Fruit fly (Drosophila melanogaster) whole organism, prepupa: ENCODE data around the gene CG14329.
A peak's percentile ranks its signal among the peaks of the same experiment; 100 is the strongest.

Source experiments
- CG10669 ChIP-seq: fragments of 200-800 bp; sonication (Bioruptor generic); optimal IDR thresholded peaks from 3 replicates; lab custom pipeline; 2018; ENCODE audit warnings: missing biosample characterization, mild to moderate bottlenecking, missing genetic modification characterization, moderate library complexity
- CG11762 ChIP-seq: fragments of 200-800 bp; sonication (Bioruptor generic); optimal IDR thresholded peaks from 3 replicates; lab custom pipeline; 2016; ENCODE audit warnings: missing biosample characterization, missing genetic modification characterization; ENCODE audit not compliant: insufficient read depth
- CG16779 ChIP-seq: fragments of 200-800 bp; sonication (Bioruptor generic); optimal IDR thresholded peaks from 3 replicates; lab custom pipeline; 2017; ENCODE audit warnings: missing biosample characterization, mild to moderate bottlenecking, missing genetic modification characterization
- CG3032 ChIP-seq: fragments of 200-800 bp; optimal IDR thresholded peaks from 2 replicates; lab custom pipeline; 2019; ENCODE audit warnings: missing biosample characterization, mild to moderate bottlenecking, missing genetic modification characterization, moderate library complexity
- CG31627 ChIP-seq: fragments of 200-800 bp; sonication (Bioruptor generic); optimal IDR thresholded peaks from 3 replicates; lab custom pipeline; 2016; ENCODE audit warnings: missing biosample characterization, missing genetic modification characterization
- CG34406 ChIP-seq: fragments of 200-800 bp; sonication (Bioruptor generic); optimal IDR thresholded peaks from 3 replicates; lab custom pipeline; 2016; ENCODE audit warnings: missing biosample characterization, missing genetic modification characterization
- CG3919 ChIP-seq: fragments of 200-800 bp; sonication (Bioruptor generic); optimal IDR thresholded peaks from 3 replicates; lab custom pipeline; 2016; ENCODE audit warnings: missing biosample characterization, missing genetic modification characterization
- CG4318 ChIP-seq: fragments of 200-800 bp; sonication (Bioruptor generic); optimal IDR thresholded peaks from 3 replicates; lab custom pipeline; 2017; ENCODE audit warnings: missing biosample characterization, mild to moderate bottlenecking, missing genetic modification characterization
- CG6163 ChIP-seq: fragments of 200-800 bp; sonication (Bioruptor generic); IDR thresholded peaks from 3 replicates; pipeline ENCODE4 v1.3.6; 2022; ENCODE audit warnings: missing biosample characterization, missing genetic modification characterization
- CG6276 ChIP-seq: fragments of 200-800 bp; sonication (Bioruptor generic); optimal IDR thresholded peaks from 2 replicates; lab custom pipeline; 2017; ENCODE audit warnings: missing biosample characterization, mild to moderate bottlenecking, missing genetic modification characterization
- CG6792 ChIP-seq: fragments of 200-800 bp; sonication (Bioruptor generic); optimal IDR thresholded peaks from 3 replicates; lab custom pipeline; 2016; ENCODE audit warnings: missing biosample characterization, missing genetic modification characterization
- CG6808 ChIP-seq: fragments of 200-800 bp; sonication (Bioruptor generic); optimal IDR thresholded peaks from 3 replicates; lab custom pipeline; 2017; ENCODE audit warnings: missing biosample characterization, missing genetic modification characterization, mild to moderate bottlenecking, moderate library complexity, missing genetic modification reagents
- CG8632 ChIP-seq: fragments of 200-800 bp; sonication (Bioruptor generic); optimal IDR thresholded peaks from 3 replicates; lab custom pipeline; 2016; ENCODE audit warnings: missing biosample characterization, missing genetic modification characterization
- CG9139 ChIP-seq: fragments of 200-800 bp; sonication (Bioruptor generic); optimal IDR thresholded peaks from 3 replicates; lab custom pipeline; 2017; ENCODE audit warnings: missing biosample characterization, mild to moderate bottlenecking, missing genetic modification characterization
- Eip78C ChIP-seq: fragments of 200-800 bp; sonication (Bioruptor generic); peaks from one replicate; lab custom pipeline; 2016; ENCODE audit warnings: missing biosample characterization, missing genetic modification characterization
- Ets21C ChIP-seq: fragments of 200-800 bp; sonication (Bioruptor generic); optimal IDR thresholded peaks from 3 replicates; lab custom pipeline; 2016; ENCODE audit warnings: missing biosample characterization, missing genetic modification characterization
- Gug ChIP-seq: fragments of 200-800 bp; sonication (Bioruptor generic); IDR thresholded peaks from 2 replicates; pipeline ENCODE4 v1.3.6; 2022; ENCODE audit warnings: missing biosample characterization, missing genetic modification characterization
- Hr39 ChIP-seq: fragments of 200-800 bp; sonication (Bioruptor generic); optimal IDR thresholded peaks from 2 replicates; lab custom pipeline; 2016; ENCODE audit warnings: missing biosample characterization, missing genetic modification characterization
- Hr4 ChIP-seq: fragments of 200-800 bp; sonication (Bioruptor generic); optimal IDR thresholded peaks from 3 replicates; lab custom pipeline; 2016; ENCODE audit warnings: missing biosample characterization, missing genetic modification characterization
- Lpt ChIP-seq: fragments of 200-800 bp; sonication (Bioruptor generic); optimal IDR thresholded peaks from 3 replicates; lab custom pipeline; 2016; ENCODE audit warnings: missing biosample characterization, missing genetic modification characterization
- Smox ChIP-seq: fragments of 200-800 bp; sonication (Bioruptor generic); optimal IDR thresholded peaks from 3 replicates; lab custom pipeline; 2016; ENCODE audit warnings: missing biosample characterization, missing genetic modification characterization
- Sox102F ChIP-seq: fragments of 200-800 bp; sonication (Bioruptor generic); optimal IDR thresholded peaks from 2 replicates; lab custom pipeline; 2016; ENCODE audit warnings: missing biosample characterization, mild to moderate bottlenecking, missing genetic modification characterization
- Sox14 ChIP-seq: fragments of 200-800 bp; sonication (Bioruptor generic); optimal IDR thresholded peaks from 3 replicates; lab custom pipeline; 2016; ENCODE audit warnings: missing biosample characterization, missing genetic modification characterization
- Sox15 ChIP-seq: fragments of 200-800 bp; sonication (Bioruptor generic); optimal IDR thresholded peaks from 3 replicates; lab custom pipeline; 2016; ENCODE audit warnings: missing biosample characterization, missing genetic modification characterization
- achi ChIP-seq: fragments of 200-800 bp; sonication (Bioruptor generic); optimal IDR thresholded peaks from 3 replicates; lab custom pipeline; 2016; ENCODE audit warnings: missing biosample characterization, missing genetic modification characterization
- acj6 ChIP-seq: fragments of 200-800 bp; sonication (Bioruptor generic); optimal IDR thresholded peaks from 3 replicates; lab custom pipeline; 2016; ENCODE audit warnings: missing biosample characterization, missing genetic modification characterization
- cyc ChIP-seq: fragments of 200-800 bp; sonication (Bioruptor generic); optimal IDR thresholded peaks from 3 replicates; lab custom pipeline; 2016; ENCODE audit warnings: missing biosample characterization, missing genetic modification characterization
- dac ChIP-seq: fragments of 200-800 bp; sonication (Bioruptor generic); optimal IDR thresholded peaks from 2 replicates; lab custom pipeline; 2017; ENCODE audit warnings: missing biosample characterization, mild to moderate bottlenecking, missing genetic modification characterization
- dsx ChIP-seq: fragments of 200-800 bp; optimal IDR thresholded peaks from 3 replicates; lab custom pipeline; 2019; ENCODE audit warnings: missing biosample characterization, mild to moderate bottlenecking, missing genetic modification characterization, moderate library complexity; ENCODE audit not compliant: poor library complexity, severe bottlenecking
- eg ChIP-seq: fragments of 200-800 bp; sonication (Bioruptor generic); IDR thresholded peaks from 3 replicates; pipeline ENCODE4 v1.3.6; 2022; ENCODE audit warnings: missing biosample characterization, missing genetic modification characterization
- esn ChIP-seq: fragments of 200-800 bp; sonication (Bioruptor generic); optimal IDR thresholded peaks from 2 replicates; lab custom pipeline; 2016; ENCODE audit warnings: missing biosample characterization, mild to moderate bottlenecking, missing genetic modification characterization, moderate library complexity
- fd59A ChIP-seq: fragments of 200-800 bp; sonication (Bioruptor generic); optimal IDR thresholded peaks from 2 replicates; lab custom pipeline; 2017; ENCODE audit warnings: missing biosample characterization, mild to moderate bottlenecking, missing genetic modification characterization, missing genetic modification reagents
- fd85E ChIP-seq: fragments of 200-800 bp; sonication (Bioruptor generic); optimal IDR thresholded peaks from 3 replicates; lab custom pipeline; 2016; ENCODE audit warnings: missing biosample characterization, missing genetic modification characterization
- lz ChIP-seq: fragments of 200-800 bp; sonication (Bioruptor generic); optimal IDR thresholded peaks from 3 replicates; lab custom pipeline; 2016; ENCODE audit warnings: missing biosample characterization, missing genetic modification characterization
- pdm3 ChIP-seq: fragments of 200-800 bp; sonication (Bioruptor generic); optimal IDR thresholded peaks from 3 replicates; lab custom pipeline; 2016; ENCODE audit warnings: missing biosample characterization, missing genetic modification characterization
- spab ChIP-seq: fragments of 200-800 bp; sonication (Bioruptor generic); optimal IDR thresholded peaks from 2 replicates; lab custom pipeline; 2017; ENCODE audit warnings: missing biosample characterization, mild to moderate bottlenecking, missing genetic modification characterization, missing genetic modification reagents
- ss ChIP-seq, 2 experiments: fragments of 200-800 bp; sonication (Bioruptor generic); optimal IDR thresholded peaks; 2 replicates in 1 of 2; 3 replicates in 1 of 2; lab custom pipeline; 2017 to 2018; ENCODE audit warnings: mild to moderate bottlenecking in 2 of 2, missing biosample characterization in 2 of 2, missing genetic modification characterization in 2 of 2, moderate library complexity in 1 of 2
- svp ChIP-seq: fragments of 200-800 bp; sonication (Bioruptor generic); peaks from one replicate; lab custom pipeline; 2016; ENCODE audit warnings: missing biosample characterization, missing genetic modification characterization
- vri ChIP-seq: fragments of 200-800 bp; sonication (Bioruptor generic); optimal IDR thresholded peaks from 3 replicates; lab custom pipeline; 2016; ENCODE audit warnings: missing biosample characterization, mild to moderate bottlenecking, missing genetic modification characterization

The CG14329 gene

dm6 chr3R:17591831-17592230 lies 17.3 kb upstream of the CG14329 start:
- TF ChIP-seq svp (peak; percentile 60), Gug (GFP tag; lab: Robert Waterston, UW) (no peak)

- TF ChIP-seq eg = no peak
- TF ChIP-seq CG8632 (GFP tag; lab: Kevin White, UChicago) = no peak
- no peak for TF ChIP-seq fd85E (GFP tag; lab: Kevin White, UChicago)
- TF ChIP-seq fd59A = no peak
- no peak for TF ChIP-seq esn (GFP tag; lab: Kevin White, UChicago)
- TF ChIP-seq CG16779 (tag; lab: Kevin White, UChicago) = no peak
- no peak for TF ChIP-seq Hr4
- TF ChIP-seq CG6163 (GFP tag; lab: Robert Waterston, UW) = no peak
- no peak for TF ChIP-seq CG11762
- TF ChIP-seq CG4318 = no peak
- TF ChIP-seq vri (GFP tag; lab: Kevin White, UChicago) = no peak
- TF ChIP-seq Smox = no peak
- no peak for TF ChIP-seq CG6808 (GFP tag; lab: Kevin White, UChicago)
- no peak for TF ChIP-seq Sox102F (GFP tag; lab: Kevin White, UChicago)
- TF ChIP-seq Eip78C (GFP tag; lab: Kevin White, UChicago) = no peak
- no peak for TF ChIP-seq achi (GFP tag; lab: Kevin White, UChicago)
- TF ChIP-seq lz (GFP tag; lab: Kevin White, UChicago) = no peak
- no peak for TF ChIP-seq CG6276 (GFP tag; lab: Kevin White, UChicago)
These were observed 15.7 kb upstream of the CG14329 start for dm6 chr3R:17593470-17593869.

DNA sequence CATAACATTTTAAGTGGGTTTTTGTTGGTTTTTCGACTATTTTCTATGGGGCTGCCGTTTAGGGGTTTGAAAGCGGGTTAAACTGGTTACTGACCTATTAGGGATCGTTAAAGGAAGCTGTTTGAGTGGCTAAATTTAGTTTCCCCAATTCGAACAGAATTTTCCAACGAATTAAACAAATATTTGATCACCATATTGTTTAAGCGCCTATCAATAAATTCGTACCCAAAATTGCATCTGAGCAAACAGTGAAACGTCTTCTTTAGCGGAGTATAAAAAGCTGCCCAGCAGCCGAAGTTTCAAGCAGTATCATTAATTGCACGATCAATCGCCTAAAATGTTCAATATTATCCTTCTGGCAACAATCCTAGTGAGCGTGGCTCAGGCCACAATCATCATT lies 15.1 kb upstream of the CG14329 start, which contains the start of gene Sgs5bis:
Gene Sgs5bis (plus strand): TSS at position 301 of the 400 bp plus-strand sequence.
- TF ChIP-seq CG34406 (GFP tag; lab: Kevin White, UChicago) = no peak
- TF ChIP-seq acj6 (GFP tag; lab: Kevin White, UChicago) = no peak
- no peak for TF ChIP-seq Lpt
- no peak for TF ChIP-seq Hr39
- no peak for TF ChIP-seq CG3032 (tag; lab: Kevin White, UChicago)
- TF ChIP-seq CG16779 (tag; lab: Kevin White, UChicago) = no peak
- TF ChIP-seq CG3919 (GFP tag; lab: Kevin White, UChicago) = no peak
- no peak for TF ChIP-seq CG10669
- TF ChIP-seq Gug (GFP tag; lab: Robert Waterston, UW) = no peak
- TF ChIP-seq Sox14 = no peak
- no peak for TF ChIP-seq CG31627 (GFP tag; lab: Kevin White, UChicago)
- TF ChIP-seq CG6808 (GFP tag; lab: Kevin White, UChicago) = no peak

dm6 chr3R:17595084-17595483 lies 14.1 kb upstream of the CG14329 start, which contains the start of gene Sgs5:
Sgs5 (plus strand) TSS chr3R:17595362.
- no peak for TF ChIP-seq Gug (GFP tag; lab: Robert Waterston, UW)
- peak; percentile 21 for TF ChIP-seq vri (GFP tag; lab: Kevin White, UChicago)

DNA sequence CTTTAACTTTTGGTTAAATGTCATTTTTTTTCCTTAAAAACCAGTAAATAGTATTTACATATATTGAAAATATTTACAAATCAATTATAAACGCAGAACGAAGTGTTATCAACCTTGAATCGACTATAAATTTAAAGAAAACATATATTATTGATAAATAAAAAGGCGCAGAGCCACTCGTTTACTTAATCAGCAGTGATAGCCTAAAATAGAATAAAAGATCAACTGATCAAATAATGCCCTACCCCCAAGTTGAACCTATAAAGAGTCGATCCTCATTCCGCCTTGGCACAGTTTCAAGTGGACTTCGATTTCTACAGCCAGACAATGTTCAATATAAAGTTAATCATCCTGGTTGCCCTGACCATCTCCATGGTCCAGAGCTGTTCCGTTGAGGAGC lies 12.9 kb upstream of the CG14329 start, which contains the start of gene CG7606:
Gene CG7606 (plus strand): TSS at position 301 of the 400 bp plus-strand sequence.
- TF ChIP-seq spab (GFP tag; lab: Kevin White, UChicago) (no peak), CG16779 (tag; lab: Kevin White, UChicago) (no peak), Sox15 (GFP tag; lab: Kevin White, UChicago) (no peak)

dm6 chr3R:17599695-17600094 lies 9.5 kb upstream of the CG14329 start:
- TF ChIP-seq Ets21C (GFP tag; lab: Kevin White, UChicago) (no peak), CG11762 (no peak), fd85E (GFP tag; lab: Kevin White, UChicago) (no peak), CG4318 (no peak), Smox (no peak), CG6276 (GFP tag; lab: Kevin White, UChicago) (no peak), CG6792 (GFP tag; lab: Kevin White, UChicago) (no peak), dsx (GFP tag; lab: Kevin White, UChicago) (no peak), cyc (GFP tag; lab: Kevin White, UChicago) (no peak), ss (GFP tag; optimal IDR thresholded peaks at IDR 0.05; lab: Kevin White, UChicago) (no peak), CG16779 (tag; lab: Kevin White, UChicago) (no peak), Gug (GFP tag; lab: Robert Waterston, UW) (no peak), achi (GFP tag; lab: Kevin White, UChicago) (no peak), CG9139 (GFP tag; lab: Kevin White, UChicago) (no peak), CG8632 (GFP tag; lab: Kevin White, UChicago) (no peak), dac (no peak), esn (GFP tag; lab: Kevin White, UChicago) (no peak), pdm3 (GFP tag; lab: Kevin White, UChicago) (no peak), CG6808 (GFP tag; lab: Kevin White, UChicago) (no peak)
